Fruit fly (Drosophila melanogaster) whole organism, embryonic: ENCODE measurements around the gene Rhp.
A peak's percentile ranks its signal among the peaks of the same experiment; 100 is the strongest.

Experiments
- Ada2b ChIP-seq: fragments of 200-800 bp; sonication (Bioruptor generic); IDR thresholded peaks from 2 replicates; pipeline ENCODE4 v1.3.6; 2022; ENCODE audit warnings: missing biosample characterization, missing genetic modification characterization
- CG10431 ChIP-seq: fragments of 200-800 bp; sonication (Bioruptor generic); optimal IDR thresholded peaks from 3 replicates; lab custom pipeline; 2018; ENCODE audit warnings: missing biosample characterization, mild to moderate bottlenecking, missing genetic modification characterization
- CG10565 ChIP-seq: fragments of 200-800 bp; sonication (Bioruptor generic); optimal IDR thresholded peaks from 3 replicates; lab custom pipeline; 2016; ENCODE audit warnings: missing biosample characterization, mild to moderate bottlenecking, missing genetic modification characterization
- CG10979 ChIP-seq: fragments of 200-800 bp; sonication (Bioruptor generic); optimal IDR thresholded peaks from 2 replicates; lab custom pipeline; 2018; ENCODE audit warnings: missing biosample characterization, mild to moderate bottlenecking, missing genetic modification characterization, moderate library complexity
- CG12155 ChIP-seq: fragments of 200-800 bp; sonication (Bioruptor generic); optimal IDR thresholded peaks from 3 replicates; lab custom pipeline; 2016; ENCODE audit warnings: missing biosample characterization, missing genetic modification characterization
- CG13123 ChIP-seq: fragments of 200-800 bp; sonication (Bioruptor generic); optimal IDR thresholded peaks from 2 replicates; lab custom pipeline; 2016; ENCODE audit warnings: missing biosample characterization, missing genetic modification characterization
- CG1603 ChIP-seq: fragments of 200-800 bp; sonication (Bioruptor generic); optimal IDR thresholded peaks from 2 replicates; lab custom pipeline; 2019; ENCODE audit warnings: missing biosample characterization, mild to moderate bottlenecking, missing genetic modification characterization, moderate library complexity
- CG17359 ChIP-seq: fragments of 200-800 bp; sonication (Bioruptor generic); optimal IDR thresholded peaks from 3 replicates; lab custom pipeline; 2018; ENCODE audit warnings: missing biosample characterization, mild to moderate bottlenecking, missing genetic modification characterization, moderate library complexity
- CG1832 ChIP-seq: fragments of 200-800 bp; sonication (Bioruptor generic); optimal IDR thresholded peaks from 2 replicates; lab custom pipeline; 2017; ENCODE audit warnings: missing biosample characterization, mild to moderate bottlenecking, missing genetic modification characterization, inconsistent platforms
- CG2678 ChIP-seq: fragments of 200-800 bp; sonication (Bioruptor generic); optimal IDR thresholded peaks from 3 replicates; lab custom pipeline; 2019; ENCODE audit warnings: missing biosample characterization, mild to moderate bottlenecking, missing genetic modification characterization, moderate library complexity
- CG2712 ChIP-seq: fragments of 200-800 bp; optimal IDR thresholded peaks from 3 replicates; lab custom pipeline; 2019; ENCODE audit warnings: missing biosample characterization, mild to moderate bottlenecking, missing genetic modification characterization, moderate library complexity
- CG3065 ChIP-seq: fragments of 200-800 bp; sonication (Bioruptor generic); optimal IDR thresholded peaks from 2 replicates; lab custom pipeline; 2016; ENCODE audit warnings: missing biosample characterization, missing genetic modification characterization
- CG32772 ChIP-seq: fragments of 200-800 bp; sonication (Bioruptor generic); IDR thresholded peaks from 2 replicates; pipeline ENCODE4 v1.3.6; 2022; ENCODE audit warnings: missing biosample characterization, missing genetic modification characterization
- CG34224 ChIP-seq: fragments of 200-800 bp; sonication (Bioruptor generic); IDR thresholded peaks from 3 replicates; pipeline ENCODE4 v1.3.6; 2022; ENCODE audit warnings: missing biosample characterization, missing genetic modification characterization; ENCODE audit not compliant: partially characterized antibody
- CG3838 ChIP-seq: fragments of 200-800 bp; sonication (Bioruptor generic); optimal IDR thresholded peaks from 3 replicates; lab custom pipeline; 2016; ENCODE audit warnings: missing biosample characterization, missing genetic modification characterization
- CG3847 ChIP-seq: fragments of 200-800 bp; sonication (Bioruptor generic); IDR thresholded peaks from 2 replicates; pipeline ENCODE4 v1.3.6; 2022; ENCODE audit warnings: missing biosample characterization, missing genetic modification characterization
- CG4424 ChIP-seq: fragments of 200-800 bp; sonication (Bioruptor generic); optimal IDR thresholded peaks from 3 replicates; lab custom pipeline; 2016; ENCODE audit warnings: missing biosample characterization, missing genetic modification characterization
- CG4617 ChIP-seq: fragments of 200-800 bp; sonication (Bioruptor generic); optimal IDR thresholded peaks from 3 replicates; lab custom pipeline; 2016; ENCODE audit warnings: missing biosample characterization, missing genetic modification characterization, borderline replicate concordance
- CG6654 ChIP-seq: fragments of 200-800 bp; sonication (Bioruptor generic); optimal IDR thresholded peaks from 2 replicates; lab custom pipeline; 2017; ENCODE audit warnings: missing biosample characterization, mild to moderate bottlenecking, missing genetic modification characterization
- CG6689 ChIP-seq: fragments of 200-800 bp; sonication (Bioruptor generic); IDR thresholded peaks from 2 replicates; pipeline ENCODE4 v1.3.6; 2022; ENCODE audit warnings: missing biosample characterization, missing genetic modification characterization
- CG8765 ChIP-seq: fragments of 200-800 bp; sonication (Bioruptor generic); IDR thresholded peaks from 2 replicates; pipeline ENCODE4 v1.3.6; 2022; ENCODE audit warnings: missing biosample characterization, missing genetic modification characterization
- CG8924 ChIP-seq: fragments of 200-800 bp; optimal IDR thresholded peaks from 3 replicates; lab custom pipeline; 2019; ENCODE audit warnings: missing biosample characterization, mild to moderate bottlenecking, missing genetic modification characterization, moderate library complexity
- CkIIα-i1 ChIP-seq: fragments of 200-800 bp; sonication (Bioruptor generic); IDR thresholded peaks from 2 replicates; pipeline ENCODE4 v1.3.6; 2022; ENCODE audit warnings: missing biosample characterization, missing genetic modification characterization
- CoRest ChIP-seq: fragments of 200-800 bp; sonication (Bioruptor generic); optimal IDR thresholded peaks from 3 replicates; lab custom pipeline; 2018; ENCODE audit warnings: missing biosample characterization, mild to moderate bottlenecking, missing genetic modification characterization, moderate library complexity
- D19A ChIP-seq: fragments of 200-800 bp; optimal IDR thresholded peaks from 3 replicates; lab custom pipeline; 2019; ENCODE audit warnings: missing biosample characterization, mild to moderate bottlenecking, missing genetic modification characterization, moderate library complexity
- Hmr ChIP-seq: fragments of 200-800 bp; sonication (Bioruptor generic); optimal IDR thresholded peaks from 3 replicates; lab custom pipeline; 2017; ENCODE audit warnings: mild to moderate bottlenecking, missing biosample characterization, missing genetic modification reagents, missing genetic modification characterization
- Hr3 ChIP-seq: fragments of 200-800 bp; sonication (Bioruptor generic); optimal IDR thresholded peaks from 3 replicates; lab custom pipeline; 2016; ENCODE audit warnings: missing biosample characterization, missing genetic modification characterization
- Hr39 ChIP-seq: fragments of >200 bp; optimal IDR thresholded peaks from 2 replicates; lab custom pipeline; 2017
- Oaz ChIP-seq: fragments of 200-800 bp; sonication (Bioruptor generic); IDR thresholded peaks from 2 replicates; pipeline ENCODE4 v1.3.6; 2022; ENCODE audit warnings: missing biosample characterization, missing genetic modification characterization
- Opbp ChIP-seq: fragments of 200-800 bp; sonication (Bioruptor generic); IDR thresholded peaks from 3 replicates; pipeline ENCODE4 v1.3.6; 2022; ENCODE audit warnings: missing biosample characterization, missing genetic modification characterization; ENCODE audit not compliant: partially characterized antibody
- Sox100B ChIP-seq: fragments of 200-800 bp; sonication (Bioruptor generic); optimal IDR thresholded peaks from 3 replicates; lab custom pipeline; 2018; ENCODE audit warnings: missing biosample characterization, mild to moderate bottlenecking, missing genetic modification characterization
- Spps ChIP-seq: fragments of 200-800 bp; sonication (Bioruptor generic); optimal IDR thresholded peaks from 2 replicates; lab custom pipeline; 2018; ENCODE audit warnings: missing biosample characterization, mild to moderate bottlenecking, missing genetic modification characterization
- Sry-β ChIP-seq: fragments of 200-800 bp; sonication (Bioruptor generic); optimal IDR thresholded peaks from 2 replicates; lab custom pipeline; 2018; ENCODE audit warnings: missing biosample characterization, mild to moderate bottlenecking, missing genetic modification characterization, moderate library complexity
- Usf ChIP-seq: fragments of 200-800 bp; sonication (Bioruptor generic); optimal IDR thresholded peaks from 2 replicates; lab custom pipeline; 2017; ENCODE audit warnings: missing genotype, missing biosample characterization, missing genetic modification characterization
- br ChIP-seq: fragments of >200 bp; optimal IDR thresholded peaks from 2 replicates; lab custom pipeline; 2017
- cg ChIP-seq: fragments of 200-800 bp; sonication (Bioruptor generic); optimal IDR thresholded peaks from 3 replicates; lab custom pipeline; 2019; ENCODE audit warnings: missing biosample characterization, mild to moderate bottlenecking, missing genetic modification characterization, moderate library complexity
- corto ChIP-seq: fragments of 200-800 bp; sonication (Bioruptor generic); optimal IDR thresholded peaks from 2 replicates; lab custom pipeline; 2016; ENCODE audit warnings: missing biosample characterization, mild to moderate bottlenecking, missing genetic modification characterization, moderate library complexity
- dm ChIP-seq: fragments of 200-800 bp; sonication (Bioruptor generic); optimal IDR thresholded peaks from 3 replicates; lab custom pipeline; 2016; ENCODE audit warnings: missing biosample characterization, missing genetic modification characterization
- dmrt99B ChIP-seq: fragments of 200-800 bp; sonication (Bioruptor generic); optimal IDR thresholded peaks from 2 replicates; lab custom pipeline; 2018; ENCODE audit warnings: missing biosample characterization, mild to moderate bottlenecking, missing genetic modification characterization, moderate library complexity
- gsb-n ChIP-seq: fragments of 200-800 bp; sonication (Bioruptor generic); optimal IDR thresholded peaks from 3 replicates; lab custom pipeline; 2018; ENCODE audit warnings: missing biosample characterization, mild to moderate bottlenecking, missing genetic modification characterization
- kah ChIP-seq: fragments of 200-800 bp; sonication (Bioruptor generic); optimal IDR thresholded peaks from 2 replicates; lab custom pipeline; 2018; ENCODE audit warnings: missing biosample characterization, mild to moderate bottlenecking, missing genetic modification characterization
- kay ChIP-seq: fragments of 200-800 bp; sonication (Bioruptor generic); optimal IDR thresholded peaks from 2 replicates; lab custom pipeline; 2016; ENCODE audit warnings: missing biosample characterization, missing genetic modification characterization
- lab ChIP-seq: fragments of 200-800 bp; sonication (Bioruptor generic); optimal IDR thresholded peaks from 3 replicates; lab custom pipeline; 2017; ENCODE audit warnings: missing biosample characterization, missing genetic modification characterization, mild to moderate bottlenecking, moderate library complexity, missing genetic modification reagents
- lilli ChIP-seq: fragments of 200-800 bp; sonication (Bioruptor generic); optimal IDR thresholded peaks from 3 replicates; lab custom pipeline; 2016; ENCODE audit warnings: missing biosample characterization, missing genetic modification characterization
- pan ChIP-seq, 4 experiments: fragments of >200 bp in 3 of 4; fragments of 200-800 bp in 1 of 4; sonication (Bioruptor generic) in 1 of 4; optimal IDR thresholded peaks in 3 of 4; IDR thresholded peaks in 1 of 4; 2 replicates each; pipeline versions ENCODE4 v1.3.6 to Lab custom; 2017 to 2022; ENCODE audit warnings: missing biosample characterization in 2 of 4, missing genetic modification characterization in 2 of 4, mixed read lengths in 1 of 4
- sim ChIP-seq: fragments of 200-800 bp; sonication (Bioruptor generic); IDR thresholded peaks from 2 replicates; pipeline ENCODE4 v1.3.6; 2022; ENCODE audit warnings: missing biosample characterization, missing genetic modification characterization
- trh ChIP-seq: fragments of 200-800 bp; sonication (Bioruptor generic); optimal IDR thresholded peaks from 2 replicates; lab custom pipeline; 2016; ENCODE audit warnings: missing biosample characterization, missing genetic modification characterization
- ttk ChIP-seq: fragments of 200-800 bp; sonication (Bioruptor generic); IDR thresholded peaks from 2 replicates; pipeline ENCODE4 v2.1.2; 2022; ENCODE audit warnings: missing biosample characterization, missing genetic modification characterization
- vnd ChIP-seq: fragments of 200-800 bp; sonication (Bioruptor generic); IDR thresholded peaks from 3 replicates; pipeline ENCODE4 v1.3.6; 2022; ENCODE audit warnings: missing biosample characterization, missing genetic modification characterization; ENCODE audit not compliant: partially characterized antibody

Gene Rhp

DNA sequence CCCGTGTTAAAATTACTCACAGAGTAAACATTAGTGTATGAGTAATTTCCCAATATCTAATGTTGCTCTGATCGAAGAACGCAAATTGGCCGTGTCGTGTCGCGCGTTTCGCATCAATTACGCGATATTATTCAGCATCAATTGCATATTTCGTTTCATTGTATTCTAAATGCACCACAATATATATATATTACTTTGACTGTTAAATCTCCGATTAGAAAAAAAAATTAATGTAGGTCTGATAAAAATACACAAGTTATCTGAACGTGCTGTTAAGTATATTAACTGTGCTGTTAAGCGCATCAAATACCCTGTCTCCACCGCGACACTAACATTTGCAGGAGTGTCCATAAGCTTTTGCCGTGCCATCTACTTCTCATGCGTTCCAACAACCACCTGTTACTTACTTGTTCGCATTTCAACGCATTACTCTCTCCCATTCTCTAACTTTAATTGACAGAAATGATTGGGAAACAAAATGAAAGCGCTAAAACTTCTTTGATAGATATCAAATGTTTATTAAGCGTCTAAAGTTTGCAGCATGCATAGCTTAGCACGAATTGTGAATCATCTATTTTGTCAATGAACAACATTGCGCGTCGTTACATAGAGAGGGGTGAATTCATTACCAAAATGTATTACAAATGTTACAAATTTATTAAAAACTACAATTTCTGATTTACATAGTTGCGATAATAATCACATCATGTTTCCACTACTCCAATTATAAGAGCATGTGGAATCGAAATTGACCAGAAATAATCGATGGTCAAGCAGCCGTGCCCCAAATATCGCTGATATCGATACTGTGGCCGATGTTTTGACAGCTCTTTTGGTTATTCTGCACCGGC lies 28.0 kb upstream of the Rhp start, which contains the start of the genes Graf and mRpL3 (continued):
- TF ChIP-seq pan (optimal IDR thresholded peaks at IDR 0.05; lab: Kevin White, UChicago) (no peak), pan (GFP tag; optimal IDR thresholded peaks at IDR 0.05 in 1 of 2, IDR thresholded peaks at IDR 0.05 in 1 of 2) (no peak), CoRest (tag; lab: Kevin White, UChicago) (no peak), Ada2b (GFP tag; lab: Robert Waterston, UW) (no peak), CG10979 (tag; lab: Kevin White, UChicago) (no peak), kay (GFP tag; lab: Kevin White, UChicago) (no peak), CkIIα-i1 (GFP tag; lab: Robert Waterston, UW) (no peak), CG17359 (tag; lab: Kevin White, UChicago) (peak; percentile 67), CG3065 (no peak), CG10565 (GFP tag; lab: Kevin White, UChicago) (no peak), Hr3 (GFP tag; lab: Kevin White, UChicago) (peak; percentile 4), D19A (no peak), CG6689 (GFP tag; lab: Robert Waterston, UW) (no peak), trh (GFP tag; lab: Kevin White, UChicago) (no peak), vnd (GFP tag; lab: Robert Waterston, UW) (peak; percentile 90), ttk (GFP tag; lab: Robert Waterston, UW) (no peak), CG6654 (GFP tag; lab: Kevin White, UChicago) (no peak), corto (GFP tag; lab: Kevin White, UChicago) (no peak), CG8924 (peak; percentile 30), CG3838 (GFP tag; lab: Kevin White, UChicago) (no peak), kah (peak; percentile 96), Usf (no peak), CG2678 (tag; lab: Kevin White, UChicago) (no peak), CG10431 (no peak), dmrt99B (tag; lab: Kevin White, UChicago) (no peak), CG2712 (tag; lab: Kevin White, UChicago) (no peak), Oaz (GFP tag; lab: Robert Waterston, UW) (no peak), CG34224 (GFP tag; lab: Robert Waterston, UW) (peak; percentile 87), CG13123 (no peak), CG32772 (GFP tag; lab: Robert Waterston, UW) (no peak), cg (GFP tag; lab: Kevin White, UChicago) (peak; percentile 41), CG4617 (GFP tag; lab: Kevin White, UChicago) (no peak), dm (GFP tag; lab: Kevin White, UChicago) (peak; percentile 22), CG1603 (tag; lab: Kevin White, UChicago) (peak; percentile 33), Hmr (GFP tag; lab: Kevin White, UChicago) (no peak), lilli (GFP tag; lab: Kevin White, UChicago) (no peak), CG4424 (peak; percentile 12), CG3847 (GFP tag; lab: Robert Waterston, UW) (no peak), Sox100B (GFP tag; lab: Kevin White, UChicago) (no peak), CG12155 (GFP tag; lab: Kevin White, UChicago) (no peak), Sry-β (no peak), gsb-n (tag; lab: Kevin White, UChicago) (no peak), CG1832 (no peak), CG8765 (GFP tag; lab: Robert Waterston, UW) (no peak), Opbp (GFP tag; lab: Robert Waterston, UW) (peak; percentile 94), lab (GFP tag; lab: Kevin White, UChicago) (no peak), Hr39 (lab: Kevin White, UChicago) (no peak), sim (no peak), Spps (tag; lab: Kevin White, UChicago) (no peak), br (lab: Kevin White, UChicago) (no peak)
